Worm (Caenorhabditis elegans): ENCODE data around the gene cyk-4.

ce11 chrIII:13778816-13779215 is 7.8 kb upstream of the cyk-4 start:
- no peak for TF ChIP-seq flt-1 (GFP tag; IDR thresholded peaks at IDR 0.05)
- no peak for TF ChIP-seq tab-1 (GFP tag; IDR thresholded peaks at IDR 0.05)
- no peak for TF ChIP-seq cog-1 (tag; optimal IDR thresholded peaks at IDR 0.05)
- no peak for TF ChIP-seq med-1 (GFP tag; optimal IDR thresholded peaks at IDR 0.05; ENCODE audit: insufficient read depth)
- no peak for TF ChIP-seq ref-1 (GFP tag; conservative IDR thresholded peaks at IDR 0.05)

Measured in whole organism, midembryonic.